Worm (Caenorhabditis elegans) whole organism, young adult: Measurements from ENCODE around the gene nmt-1.

Experiments
- C17E4.6 ChIP-seq: fragments of 200-800 bp; sonication (Bioruptor generic); IDR thresholded peaks from 2 replicates; pipeline ENCODE4 v1.3.6; 2022; ENCODE audit warnings: missing genetic modification reagents, missing genetic modification characterization, missing compliant biosample characterization
- F49E8.2 ChIP-seq: sonication (generic microtip); optimal IDR thresholded peaks from 3 replicates; lab custom pipeline; 2017; ENCODE audit warnings: missing genetic modification characterization, mild to moderate bottlenecking, missing compliant biosample characterization, antibody characterized with exemption, moderate library complexity; ENCODE audit not compliant: insufficient read depth
- F55B11.4 ChIP-seq: sonication (generic microtip); optimal IDR thresholded peaks from 2 replicates; lab custom pipeline; 2016; ENCODE audit warnings: missing compliant biosample characterization, missing genetic modification characterization, borderline replicate concordance; ENCODE audit not compliant: insufficient read depth
- F57C9.4 ChIP-seq: sonication (generic microtip); optimal IDR thresholded peaks from 2 replicates; lab custom pipeline; 2017; ENCODE audit warnings: mild to moderate bottlenecking, missing genetic modification characterization, missing compliant biosample characterization
- ZK185.1 ChIP-seq: sonication (generic microtip); optimal IDR thresholded peaks from 2 replicates; lab custom pipeline; 2016; ENCODE audit warnings: mild to moderate bottlenecking, missing genetic modification characterization, missing compliant biosample characterization; ENCODE audit not compliant: poor library complexity, severe bottlenecking
- ama-1 ChIP-seq, 3 experiments: fragments of 150-350 bp in 1 of 3; sonication (generic microtip) in 2 of 3; optimal IDR thresholded peaks; 2 replicates each; lab custom pipeline; 2014 to 2018; ENCODE audit warnings: missing biosample characterization in 2 of 3, missing genetic modification characterization in 2 of 3, missing genetic modification reagents in 2 of 3
- athp-1 ChIP-seq: sonication (generic microtip); optimal IDR thresholded peaks from 2 replicates; lab custom pipeline; 2017; ENCODE audit warnings: mild to moderate bottlenecking, missing genetic modification characterization, missing compliant biosample characterization
- dpl-1 ChIP-seq: fragments of 150-350 bp; optimal IDR thresholded peaks from 2 replicates; lab custom pipeline; 2014; ENCODE audit warnings: missing biosample characterization, missing genetic modification reagents, missing genetic modification characterization
- egl-18 ChIP-seq: fragments of 200-800 bp; sonication (Bioruptor generic); IDR thresholded peaks from 2 replicates; pipeline ENCODE4 v1.3.6; 2022; ENCODE audit warnings: missing genetic modification reagents, missing genetic modification characterization, missing compliant biosample characterization
- madf-3 ChIP-seq: fragments of 200-800 bp; sonication (Bioruptor generic); IDR thresholded peaks from 2 replicates; pipeline ENCODE4 v1.3.6; 2022; ENCODE audit warnings: missing genetic modification reagents, missing genetic modification characterization, missing compliant biosample characterization
- snpc-4 ChIP-seq, 5 experiments: fragments of 150-350 bp in 1 of 5; sonication (generic microtip) in 4 of 5; optimal IDR thresholded peaks; 2 replicates each; lab custom pipeline; 2014 to 2018; ENCODE audit warnings: missing genetic modification characterization in 5 of 5, missing biosample characterization in 3 of 5, antibody characterized with exemption in 2 of 5, mild to moderate bottlenecking in 2 of 5, missing compliant biosample characterization in 2 of 5, missing genotype in 2 of 5, moderate library complexity in 2 of 5, missing genetic modification reagents in 1 of 5
- tbx-9 ChIP-seq: sonication (generic microtip); optimal IDR thresholded peaks from 2 replicates; lab custom pipeline; 2016; ENCODE audit warnings: borderline replicate concordance, missing genetic modification characterization, inconsistent platforms, missing compliant biosample characterization
- unc-130 ChIP-seq: sonication (generic microtip); optimal IDR thresholded peaks from 2 replicates; lab custom pipeline; 2016; ENCODE audit warnings: missing genetic modification reagents, missing genetic modification characterization, missing compliant biosample characterization
- unc-62 ChIP-seq: fragments of 150-350 bp; optimal IDR thresholded peaks from 2 replicates; lab custom pipeline; 2014; ENCODE audit warnings: missing biosample characterization, missing genetic modification reagents, missing genetic modification characterization

- no peak for TF ChIP-seq tbx-9 (tag; lab: Kevin White, UChicago)
- TF ChIP-seq ama-1 (optimal IDR thresholded peaks at IDR 0.05; lab: Kevin White, UChicago) = peak; percentile 35
- TF ChIP-seq ama-1 (GFP tag; optimal IDR thresholded peaks at IDR 0.05; lab: Kevin White, UChicago) = peak in 1 of 2 experiments; percentile 2
- no peak for TF ChIP-seq C17E4.6 (GFP tag; lab: Robert Waterston, UW)
- no peak for TF ChIP-seq madf-3 (GFP tag; lab: Robert Waterston, UW)
- no peak for TF ChIP-seq F55B11.4 (tag; lab: Kevin White, UChicago)
- TF ChIP-seq dpl-1 (GFP tag; lab: Kevin White, UChicago) = no peak
- peak; percentile 16 for TF ChIP-seq ZK185.1 (tag; lab: Kevin White, UChicago)
- no peak for TF ChIP-seq F49E8.2 (tag; lab: Kevin White, UChicago)
- TF ChIP-seq unc-62 (GFP tag; lab: Kevin White, UChicago) = no peak
- no peak for TF ChIP-seq snpc-4 (GFP tag; optimal IDR thresholded peaks at IDR 0.05; lab: Kevin White, UChicago)
- TF ChIP-seq snpc-4 (tag; optimal IDR thresholded peaks at IDR 0.05; lab: Kevin White, UChicago) = peak in 1 of 4 experiments; percentile 36
- TF ChIP-seq F57C9.4 = no peak
- no peak for TF ChIP-seq egl-18 (GFP tag; lab: Robert Waterston, UW)
- TF ChIP-seq athp-1 = peak; percentile 59
- no peak for TF ChIP-seq unc-130
These were observed 48.3 kb upstream of the nmt-1 start, which contains the start of gene F42A10.9 for ce11 chrIII:6164253-6164971.
